Fruit fly (Drosophila melanogaster) whole organism, embryonic: Measurements from ENCODE around the gene CG34290.

ENCODE experiments used
- Abd-B ChIP-seq: fragments of 200-800 bp; sonication (Bioruptor generic); optimal IDR thresholded peaks from 2 replicates; lab custom pipeline; 2018; ENCODE audit warnings: missing biosample characterization, mild to moderate bottlenecking, missing genetic modification characterization, moderate library complexity
- Atf-2 ChIP-seq: fragments of 200-800 bp; sonication (Bioruptor generic); optimal IDR thresholded peaks from 2 replicates; lab custom pipeline; 2016; ENCODE audit warnings: missing biosample characterization, missing genetic modification characterization
- CG1024 ChIP-seq: fragments of 200-800 bp; sonication (Bioruptor generic); IDR thresholded peaks from 2 replicates; pipeline ENCODE4 v1.3.6; 2022; ENCODE audit warnings: missing biosample characterization, missing genetic modification characterization
- CG11695 ChIP-seq: fragments of 200-800 bp; sonication (Bioruptor generic); IDR thresholded peaks from 3 replicates; pipeline ENCODE4 v1.3.6; 2022; ENCODE audit warnings: missing biosample characterization, missing genetic modification characterization
- CG12071 ChIP-seq: fragments of 200-800 bp; sonication (Bioruptor generic); optimal IDR thresholded peaks from 3 replicates; lab custom pipeline; 2018; ENCODE audit warnings: missing biosample characterization, mild to moderate bottlenecking, missing genetic modification characterization
- CG13424 ChIP-seq: fragments of 200-800 bp; sonication (Bioruptor generic); optimal IDR thresholded peaks from 2 replicates; lab custom pipeline; 2019; ENCODE audit warnings: missing biosample characterization, mild to moderate bottlenecking, missing genetic modification characterization, moderate library complexity
- CG14667 ChIP-seq: fragments of 200-800 bp; sonication (Bioruptor generic); IDR thresholded peaks from 2 replicates; pipeline ENCODE4 v1.3.6; 2022; ENCODE audit warnings: missing biosample characterization, missing genetic modification characterization
- CG17361 ChIP-seq: fragments of 200-800 bp; sonication (Bioruptor generic); IDR thresholded peaks from 3 replicates; pipeline ENCODE4 v1.3.6; 2022; ENCODE audit warnings: missing biosample characterization, missing genetic modification characterization
- CG18619 ChIP-seq: fragments of 200-800 bp; sonication (Bioruptor generic); optimal IDR thresholded peaks from 3 replicates; lab custom pipeline; 2017; ENCODE audit warnings: missing biosample characterization, mild to moderate bottlenecking, missing genetic modification characterization
- CG2678 ChIP-seq: fragments of 200-800 bp; sonication (Bioruptor generic); optimal IDR thresholded peaks from 3 replicates; lab custom pipeline; 2019; ENCODE audit warnings: missing biosample characterization, mild to moderate bottlenecking, missing genetic modification characterization, moderate library complexity
- CG2712 ChIP-seq: fragments of 200-800 bp; optimal IDR thresholded peaks from 3 replicates; lab custom pipeline; 2019; ENCODE audit warnings: missing biosample characterization, mild to moderate bottlenecking, missing genetic modification characterization, moderate library complexity
- CG2889 ChIP-seq: fragments of 200-800 bp; sonication (Bioruptor generic); IDR thresholded peaks from 3 replicates; pipeline ENCODE4 v1.3.6; 2022; ENCODE audit warnings: missing biosample characterization, missing genetic modification characterization
- CG33213 ChIP-seq: fragments of 200-800 bp; sonication (Bioruptor generic); optimal IDR thresholded peaks from 3 replicates; lab custom pipeline; 2016; ENCODE audit warnings: missing biosample characterization, missing genetic modification characterization
- CG34376 ChIP-seq: fragments of 200-800 bp; sonication (Bioruptor generic); optimal IDR thresholded peaks from 2 replicates; lab custom pipeline; 2018; ENCODE audit warnings: missing biosample characterization, mild to moderate bottlenecking, missing genetic modification characterization
- CG3838 ChIP-seq: fragments of 200-800 bp; sonication (Bioruptor generic); optimal IDR thresholded peaks from 3 replicates; lab custom pipeline; 2016; ENCODE audit warnings: missing biosample characterization, missing genetic modification characterization
- CG4282 ChIP-seq: fragments of 200-800 bp; sonication (Bioruptor generic); optimal IDR thresholded peaks from 2 replicates; lab custom pipeline; 2016; ENCODE audit warnings: missing biosample characterization, missing genetic modification characterization
- CG6254 ChIP-seq: fragments of 200-800 bp; sonication (Bioruptor generic); optimal IDR thresholded peaks from 3 replicates; lab custom pipeline; 2017; ENCODE audit warnings: mild to moderate bottlenecking, missing biosample characterization, missing genetic modification reagents, missing genetic modification characterization
- CG7372 ChIP-seq: fragments of 200-800 bp; sonication (Bioruptor generic); IDR thresholded peaks from 2 replicates; pipeline ENCODE4 v1.3.6; 2022; ENCODE audit warnings: missing biosample characterization, missing genetic modification characterization
- CG9215 ChIP-seq: fragments of 200-800 bp; sonication (Bioruptor generic); IDR thresholded peaks from 2 replicates; pipeline ENCODE4 v1.3.6; 2022; ENCODE audit warnings: missing biosample characterization, missing genetic modification characterization
- Dek ChIP-seq: fragments of 200-800 bp; sonication (Bioruptor generic); optimal IDR thresholded peaks from 3 replicates; lab custom pipeline; 2019; ENCODE audit warnings: missing biosample characterization, mild to moderate bottlenecking, missing genetic modification characterization, moderate library complexity
- Dip2 ChIP-seq: fragments of 200-800 bp; sonication (Bioruptor generic); IDR thresholded peaks from 2 replicates; pipeline ENCODE4 v1.3.6; 2022; ENCODE audit warnings: missing biosample characterization, missing genetic modification characterization
- ERR ChIP-seq: fragments of 200-800 bp; sonication (Bioruptor generic); optimal IDR thresholded peaks from 2 replicates; lab custom pipeline; 2016; ENCODE audit warnings: missing biosample characterization, missing genetic modification characterization
- Fer3 ChIP-seq: fragments of 200-800 bp; sonication (Bioruptor generic); optimal IDR thresholded peaks from 2 replicates; lab custom pipeline; 2018; ENCODE audit warnings: missing biosample characterization, mild to moderate bottlenecking, missing genetic modification characterization, moderate library complexity
- Mes4 ChIP-seq: fragments of 200-800 bp; sonication (Bioruptor generic); optimal IDR thresholded peaks from 2 replicates; lab custom pipeline; 2016; ENCODE audit warnings: missing biosample characterization, missing genetic modification characterization
- Mrtf ChIP-seq: fragments of 200-800 bp; sonication (Bioruptor generic); IDR thresholded peaks from 3 replicates; pipeline ENCODE4 v1.3.6; 2022; ENCODE audit warnings: missing biosample characterization, missing genetic modification characterization
- Oli ChIP-seq: fragments of 200-800 bp; sonication (Bioruptor generic); optimal IDR thresholded peaks from 2 replicates; lab custom pipeline; 2018; ENCODE audit warnings: missing biosample characterization, mild to moderate bottlenecking, missing genetic modification characterization, moderate library complexity
- Sox102F ChIP-seq: fragments of 200-800 bp; sonication (Bioruptor generic); optimal IDR thresholded peaks from 2 replicates; lab custom pipeline; 2018; ENCODE audit warnings: missing biosample characterization, mild to moderate bottlenecking, missing genetic modification characterization, moderate library complexity
- Tbp ChIP-seq: fragments of >200 bp; optimal IDR thresholded peaks from 2 replicates; lab custom pipeline; 2018; ENCODE audit warnings: missing biosample characterization, missing genetic modification characterization
- ap ChIP-seq: fragments of 200-800 bp; sonication (Bioruptor generic); IDR thresholded peaks from 2 replicates; pipeline ENCODE4 v1.3.6; 2022; ENCODE audit warnings: missing biosample characterization, missing genetic modification characterization
- ato ChIP-seq: fragments of 200-800 bp; sonication (Bioruptor generic); IDR thresholded peaks from 2 replicates; pipeline ENCODE4 v1.3.6; 2022; ENCODE audit warnings: missing biosample characterization, missing genetic modification characterization; ENCODE audit not compliant: partially characterized antibody
- bowl ChIP-seq: fragments of 200-800 bp; sonication (Bioruptor generic); IDR thresholded peaks from 2 replicates; pipeline ENCODE4 v1.3.6; 2022; ENCODE audit warnings: missing biosample characterization, missing genetic modification characterization
- btn ChIP-seq: fragments of 200-800 bp; sonication (Bioruptor generic); optimal IDR thresholded peaks from 2 replicates; lab custom pipeline; 2016; ENCODE audit warnings: missing biosample characterization, missing genetic modification characterization
- ewg ChIP-seq: fragments of 200-800 bp; sonication (Bioruptor generic); optimal IDR thresholded peaks from 3 replicates; lab custom pipeline; 2017; ENCODE audit warnings: mild to moderate bottlenecking, missing biosample characterization, missing genetic modification reagents, missing genetic modification characterization
- fd3F ChIP-seq: fragments of 200-800 bp; sonication (Bioruptor generic); optimal IDR thresholded peaks from 2 replicates; lab custom pipeline; 2018; ENCODE audit warnings: missing biosample characterization, mild to moderate bottlenecking, missing genetic modification characterization, moderate library complexity
- gsb ChIP-seq: fragments of 200-800 bp; sonication (Bioruptor generic); IDR thresholded peaks from 2 replicates; pipeline ENCODE4 v1.3.6; 2022; ENCODE audit warnings: missing biosample characterization, missing genetic modification characterization
- h ChIP-seq: fragments of >200 bp; optimal IDR thresholded peaks from 2 replicates; lab custom pipeline; 2017
- ind ChIP-seq: fragments of 200-800 bp; sonication (Bioruptor generic); optimal IDR thresholded peaks from 3 replicates; lab custom pipeline; 2016; ENCODE audit warnings: missing biosample characterization, missing genetic modification characterization
- klu ChIP-seq: fragments of 200-800 bp; sonication (Bioruptor generic); IDR thresholded peaks from 2 replicates; pipeline ENCODE4 v1.3.6; 2022; ENCODE audit warnings: missing biosample characterization, missing genetic modification characterization
- knrl ChIP-seq: fragments of 200-800 bp; sonication (Bioruptor generic); IDR thresholded peaks from 3 replicates; pipeline ENCODE4 v1.3.6; 2022; ENCODE audit warnings: missing biosample characterization, missing genetic modification characterization; ENCODE audit not compliant: partially characterized antibody
- luna ChIP-seq: fragments of 200-800 bp; sonication (Bioruptor generic); optimal IDR thresholded peaks from 2 replicates; lab custom pipeline; 2016; ENCODE audit warnings: missing biosample characterization, missing genetic modification characterization
- nerfin-1 ChIP-seq: fragments of 200-800 bp; sonication (Bioruptor generic); optimal IDR thresholded peaks from 3 replicates; lab custom pipeline; 2019; ENCODE audit warnings: missing biosample characterization, mild to moderate bottlenecking, missing genetic modification characterization, moderate library complexity
- onecut ChIP-seq: fragments of 200-800 bp; sonication (Bioruptor generic); IDR thresholded peaks from 2 replicates; pipeline ENCODE4 v1.3.6; 2022; ENCODE audit warnings: missing biosample characterization, missing genetic modification characterization
- pan ChIP-seq, 4 experiments: fragments of >200 bp in 3 of 4; fragments of 200-800 bp in 1 of 4; sonication (Bioruptor generic) in 1 of 4; optimal IDR thresholded peaks in 3 of 4; IDR thresholded peaks in 1 of 4; 2 replicates each; pipeline versions ENCODE4 v1.3.6 to Lab custom; 2017 to 2022; ENCODE audit warnings: missing biosample characterization in 2 of 4, missing genetic modification characterization in 2 of 4, mixed read lengths in 1 of 4
- peb ChIP-seq: fragments of 200-800 bp; sonication (Bioruptor generic); IDR thresholded peaks from 2 replicates; pipeline ENCODE4 v1.3.6; 2022; ENCODE audit warnings: missing biosample characterization, missing genetic modification characterization
- ro ChIP-seq: fragments of 200-800 bp; sonication (Bioruptor generic); IDR thresholded peaks from 2 replicates; pipeline ENCODE4 v1.3.6; 2022; ENCODE audit warnings: missing biosample characterization, missing genetic modification characterization
- schlank ChIP-seq: fragments of 200-800 bp; sonication (Bioruptor generic); optimal IDR thresholded peaks from 2 replicates; lab custom pipeline; 2018; ENCODE audit warnings: missing biosample characterization, mild to moderate bottlenecking, missing genetic modification characterization
- slbo ChIP-seq: fragments of 200-800 bp; sonication (Bioruptor generic); IDR thresholded peaks from 2 replicates; pipeline ENCODE4 v1.3.6; 2022; ENCODE audit warnings: missing biosample characterization, missing genetic modification characterization
- stc ChIP-seq: fragments of 200-800 bp; sonication (Bioruptor generic); IDR thresholded peaks from 2 replicates; pipeline ENCODE4 v1.3.6; 2022; ENCODE audit warnings: missing biosample characterization, missing genetic modification characterization
- trem ChIP-seq: fragments of 200-800 bp; optimal IDR thresholded peaks from 3 replicates; lab custom pipeline; 2019; ENCODE audit warnings: missing biosample characterization, mild to moderate bottlenecking, missing genetic modification characterization, moderate library complexity
- usp ChIP-seq: fragments of >200 bp; optimal IDR thresholded peaks from 2 replicates; lab custom pipeline; 2017; ENCODE audit warnings: missing biosample characterization, missing genetic modification characterization
- wdn ChIP-seq: fragments of 200-800 bp; sonication (Bioruptor generic); IDR thresholded peaks from 2 replicates; pipeline ENCODE4 v1.3.6; 2022; ENCODE audit warnings: missing biosample characterization, missing genetic modification characterization

The CG34290 gene

DNA sequence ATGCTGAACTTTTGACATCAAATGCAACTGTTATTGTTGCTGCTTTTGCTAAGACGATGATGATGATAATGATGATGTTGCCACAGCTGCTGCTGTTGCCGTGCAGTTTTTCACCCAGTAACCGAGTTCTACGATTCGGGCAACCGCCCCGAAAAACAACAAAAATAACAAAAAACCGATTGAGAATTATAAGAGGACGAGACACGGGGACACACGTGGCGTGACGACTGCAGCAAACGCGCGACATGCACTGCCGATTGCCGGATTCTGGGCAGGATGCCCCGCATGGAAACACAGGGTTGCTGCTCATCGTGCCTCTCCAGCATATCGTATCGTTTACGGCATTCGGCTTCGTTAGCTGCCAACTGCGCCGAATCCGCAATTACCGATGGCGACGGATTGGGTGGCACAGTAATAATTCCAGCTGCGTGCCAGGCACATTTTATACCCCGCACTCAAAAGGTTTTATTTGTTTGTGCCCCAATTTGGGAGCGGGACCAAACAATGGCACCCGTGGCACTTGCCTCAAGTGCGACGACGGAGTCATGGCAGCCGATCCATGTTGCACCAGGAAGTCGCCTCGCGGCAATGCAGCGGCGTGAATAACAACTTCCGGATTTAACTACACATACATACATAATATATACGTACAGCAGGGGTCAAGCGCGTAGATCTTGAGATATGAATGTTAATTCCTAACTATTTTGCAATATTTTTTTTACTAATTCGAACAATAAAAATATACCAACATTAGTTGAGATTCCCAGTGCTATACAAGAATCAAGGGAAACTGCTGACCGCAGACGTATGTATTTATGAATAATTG lies 25.8 kb downstream of the CG34290 start (continued):
- TF ChIP-seq Mes4 (GFP tag; lab: Kevin White, UChicago): no peak
- TF ChIP-seq CG9215 (GFP tag; lab: Robert Waterston, UW): no peak
- TF ChIP-seq Oli (tag; lab: Kevin White, UChicago): no peak
- no peak for TF ChIP-seq ERR
- no peak for TF ChIP-seq h (lab: Kevin White, UChicago)
- TF ChIP-seq Mrtf: no peak
- TF ChIP-seq onecut (GFP tag; lab: Robert Waterston, UW): no peak
- TF ChIP-seq CG3838 (GFP tag; lab: Kevin White, UChicago): no peak
- no peak for TF ChIP-seq Tbp (GFP tag; lab: Kevin White, UChicago)
- no peak for TF ChIP-seq ap (GFP tag; lab: Robert Waterston, UW)
- no peak for TF ChIP-seq CG4282 (GFP tag; lab: Kevin White, UChicago)
- TF ChIP-seq ewg: peak; percentile 91
- TF ChIP-seq wdn (GFP tag; lab: Robert Waterston, UW): no peak
- peak; percentile 2 for TF ChIP-seq CG2678 (tag; lab: Kevin White, UChicago)
- no peak for TF ChIP-seq CG6254 (GFP tag; lab: Kevin White, UChicago)
- TF ChIP-seq schlank: no peak
- no peak for TF ChIP-seq ato (GFP tag; lab: Robert Waterston, UW)
- no peak for TF ChIP-seq CG12071 (GFP tag; lab: Kevin White, UChicago)
- no peak for TF ChIP-seq luna (GFP tag; lab: Kevin White, UChicago)
- TF ChIP-seq CG7372: no peak
- TF ChIP-seq nerfin-1 (tag; lab: Kevin White, UChicago): no peak
- no peak for TF ChIP-seq usp (GFP tag; lab: Kevin White, UChicago)
- no peak for TF ChIP-seq CG33213 (GFP tag; lab: Kevin White, UChicago)
- no peak for TF ChIP-seq CG14667 (GFP tag; lab: Robert Waterston, UW)
- no peak for TF ChIP-seq knrl (GFP tag; lab: Robert Waterston, UW)
- no peak for TF ChIP-seq slbo (GFP tag; lab: Robert Waterston, UW)
- no peak for TF ChIP-seq Dip2 (GFP tag; lab: Robert Waterston, UW)
- TF ChIP-seq peb (GFP tag; lab: Robert Waterston, UW): no peak
- TF ChIP-seq CG17361 (GFP tag; lab: Robert Waterston, UW): no peak
- no peak for TF ChIP-seq klu
- no peak for TF ChIP-seq CG2889
- no peak for TF ChIP-seq CG18619 (GFP tag; lab: Kevin White, UChicago)
- no peak for TF ChIP-seq CG13424 (tag; lab: Kevin White, UChicago)
- TF ChIP-seq trem (tag; lab: Kevin White, UChicago): no peak
- TF ChIP-seq Fer3 (tag; lab: Kevin White, UChicago): no peak
- TF ChIP-seq Sox102F: peak; percentile 33
- no peak for TF ChIP-seq CG2712 (tag; lab: Kevin White, UChicago)
- no peak for TF ChIP-seq ro (GFP tag; lab: Robert Waterston, UW)
- no peak for TF ChIP-seq CG34376
- no peak for TF ChIP-seq Abd-B
- no peak for TF ChIP-seq stc
- no peak for TF ChIP-seq pan (optimal IDR thresholded peaks at IDR 0.05; lab: Kevin White, UChicago)
- TF ChIP-seq pan (GFP tag; optimal IDR thresholded peaks at IDR 0.05 in 1 of 2, IDR thresholded peaks at IDR 0.05 in 1 of 2): no peak
- TF ChIP-seq CG1024 (GFP tag; lab: Robert Waterston, UW): no peak
- TF ChIP-seq fd3F (GFP tag; lab: Kevin White, UChicago): no peak
- no peak for TF ChIP-seq Dek (tag; lab: Kevin White, UChicago)
- no peak for TF ChIP-seq gsb
- TF ChIP-seq CG11695 (GFP tag; lab: Robert Waterston, UW): no peak
- TF ChIP-seq ind (GFP tag; lab: Kevin White, UChicago): no peak
- no peak for TF ChIP-seq Atf-2 (GFP tag; lab: Kevin White, UChicago)
- TF ChIP-seq btn: no peak
- TF ChIP-seq bowl (GFP tag; lab: Robert Waterston, UW): no peak
